Fruit fly (Drosophila melanogaster): ENCODE measurements around the gene CG42353.

DNA sequence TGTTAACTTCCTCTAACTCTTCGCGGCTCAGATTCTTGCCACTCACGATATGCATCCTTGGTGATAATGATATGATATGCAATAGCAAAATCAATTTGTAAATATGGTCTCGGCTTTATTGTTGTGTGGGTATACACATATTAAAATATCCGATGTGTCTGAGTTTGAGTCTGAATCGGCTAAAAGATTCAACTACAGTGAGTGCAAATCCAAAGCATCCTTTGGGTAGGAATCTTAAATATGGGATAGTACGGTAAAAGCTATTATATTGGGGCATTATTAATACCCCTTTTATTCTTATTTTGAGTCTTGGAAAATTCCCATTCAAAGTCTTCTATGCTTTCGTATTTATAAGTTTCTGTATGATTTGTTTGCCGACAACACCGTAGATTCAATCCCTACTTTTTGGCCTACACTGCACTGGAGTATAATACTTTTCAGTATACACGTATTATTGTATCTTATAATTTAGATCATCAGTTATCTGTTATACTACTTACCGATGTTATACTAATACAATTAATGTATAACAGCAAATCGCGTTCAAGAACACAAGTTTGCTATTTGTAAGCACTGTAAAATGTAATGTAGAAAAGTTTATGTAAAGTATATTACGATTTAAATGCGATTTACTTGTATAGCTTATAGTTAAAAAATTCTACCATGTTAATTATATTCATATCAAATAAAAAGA lies 41.9 kb downstream of the CG42353 start, which contains the start of gene CG12395:
- TF ChIP-seq CG8478 (optimal IDR thresholded peaks at IDR 0.05) (no peak), psq (optimal IDR thresholded peaks at IDR 0.05) (no peak), usp (GFP tag; optimal IDR thresholded peaks at IDR 0.05) (no peak), pan (optimal IDR thresholded peaks at IDR 0.05) (no peak), EcR (GFP tag; optimal IDR thresholded peaks at IDR 0.05) (no peak), Dll (optimal IDR thresholded peaks at IDR 0.05) (no peak)
